Worm (Caenorhabditis elegans) whole organism, L2 larva: ENCODE measurements around the gene F38G1.3.

Source experiments
- ama-1 ChIP-seq: fragments of 150-350 bp; optimal IDR thresholded peaks from 2 replicates; lab custom pipeline; 2018; ENCODE audit warnings: inconsistent platforms
- elt-1 ChIP-seq: fragments of 150-350 bp; optimal IDR thresholded peaks from 2 replicates; lab custom pipeline; 2014; ENCODE audit warnings: missing biosample characterization, missing genetic modification characterization
- fos-1 ChIP-seq: fragments of 150-350 bp; optimal IDR thresholded peaks from 2 replicates; lab custom pipeline; 2014; ENCODE audit warnings: missing biosample characterization, missing genetic modification characterization
- lin-11 ChIP-seq: fragments of 150-350 bp; sonication (generic microtip); optimal IDR thresholded peaks from 2 replicates; lab custom pipeline; 2014; ENCODE audit warnings: missing biosample characterization, missing genetic modification characterization, inconsistent platforms, mixed read lengths
- mab-5 ChIP-seq: fragments of 150-350 bp; optimal IDR thresholded peaks from 2 replicates; lab custom pipeline; 2014; ENCODE audit warnings: missing biosample characterization, missing genetic modification characterization
- mbf-1 ChIP-seq: sonication (generic microtip); optimal IDR thresholded peaks from 2 replicates; lab custom pipeline; 2017; ENCODE audit warnings: missing biosample characterization, missing genetic modification characterization
- nhr-10 ChIP-seq: sonication (generic microtip); optimal IDR thresholded peaks from 2 replicates; lab custom pipeline; 2017; ENCODE audit warnings: missing biosample characterization, missing genetic modification characterization
- nhr-237 ChIP-seq: fragments of 150-350 bp; optimal IDR thresholded peaks from 2 replicates; lab custom pipeline; 2014; ENCODE audit warnings: missing biosample characterization, missing genetic modification characterization
- skn-1 ChIP-seq: sonication (generic microtip); optimal IDR thresholded peaks from 2 replicates; lab custom pipeline; 2017; ENCODE audit warnings: missing biosample characterization, missing genetic modification characterization
- snpc-4 ChIP-seq: fragments of 150-350 bp; optimal IDR thresholded peaks from 2 replicates; lab custom pipeline; 2014; ENCODE audit warnings: missing biosample characterization, missing genetic modification characterization

DNA sequence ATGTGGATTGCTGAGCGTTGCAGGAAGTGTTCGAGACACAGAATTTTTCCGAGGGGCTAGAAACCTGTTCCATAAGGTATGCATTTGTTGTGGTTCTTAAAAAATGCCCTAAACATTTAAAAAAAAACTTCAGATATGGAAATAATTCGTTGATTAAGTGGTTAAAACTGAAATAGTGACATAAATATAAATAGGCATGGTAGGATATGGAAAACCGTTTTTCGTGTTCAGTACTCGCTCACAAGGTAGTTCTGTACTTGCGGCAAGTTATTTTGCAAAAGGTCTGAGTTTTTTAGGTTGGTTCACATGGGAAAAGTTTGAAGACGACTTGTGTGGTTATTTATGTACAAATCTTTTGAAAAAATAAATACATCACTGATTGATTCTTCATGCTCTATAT lies 44.5 kb downstream of the F38G1.3 start, which contains the start of gene B0310.3:
- TF ChIP-seq lin-11 (tag; lab: Kevin White, UChicago) = no peak
- TF ChIP-seq nhr-237 = no peak
- no peak for TF ChIP-seq mab-5 (tag; lab: Kevin White, UChicago)
- no peak for TF ChIP-seq nhr-10 (tag; lab: Kevin White, UChicago)
- no peak for TF ChIP-seq snpc-4 (tag; lab: Kevin White, UChicago)
- TF ChIP-seq skn-1 (tag; lab: Kevin White, UChicago) = no peak
- TF ChIP-seq ama-1 (lab: Kevin White, UChicago) = no peak
- no peak for TF ChIP-seq elt-1 (tag; lab: Kevin White, UChicago)
- no peak for TF ChIP-seq fos-1 (tag; lab: Kevin White, UChicago)
- TF ChIP-seq mbf-1 (tag; lab: Kevin White, UChicago) = no peak
